Fruit fly (Drosophila melanogaster): Measurements from ENCODE around the gene RhoGAP71E.
A peak's percentile ranks its signal among the peaks of the same experiment; 100 is the strongest.

RhoGAP71E gene

dm6 chr3L:15544455-15545415, 43.9 kb upstream of the RhoGAP71E start:
- no peak for TF ChIP-seq rn (GFP tag; IDR thresholded peaks at IDR 0.05)
- peak; percentile 60 for TF ChIP-seq CG14655 (GFP tag; optimal IDR thresholded peaks at IDR 0.05)
- TF ChIP-seq Ets98B (GFP tag; IDR thresholded peaks at IDR 0.05) = peak; percentile 11; the same call in 1 of the 2 replicates
- TF ChIP-seq CG15710 (tag; optimal IDR thresholded peaks at IDR 0.05) = no peak
- TF ChIP-seq CG4496 (GFP tag; IDR thresholded peaks at IDR 0.05) = peak; percentile 15; the same call in 1 of the 3 replicates
- peak; percentile 72 for TF ChIP-seq EcR (GFP tag; optimal IDR thresholded peaks at IDR 0.05)
- TF ChIP-seq Pif1A (GFP tag; optimal IDR thresholded peaks at IDR 0.05) = peak; percentile 20
- peak; percentile 44 for TF ChIP-seq CG8301 (tag; optimal IDR thresholded peaks at IDR 0.05)
- peak; percentile 24 for TF ChIP-seq Snoo (tag; optimal IDR thresholded peaks at IDR 0.05)
- no peak; the same call in 2 of the 3 replicates for TF ChIP-seq fd96Ca (GFP tag; IDR thresholded peaks at IDR 0.05)
- TF ChIP-seq CG32121 (GFP tag; IDR thresholded peaks at IDR 0.05) = no peak

DNA sequence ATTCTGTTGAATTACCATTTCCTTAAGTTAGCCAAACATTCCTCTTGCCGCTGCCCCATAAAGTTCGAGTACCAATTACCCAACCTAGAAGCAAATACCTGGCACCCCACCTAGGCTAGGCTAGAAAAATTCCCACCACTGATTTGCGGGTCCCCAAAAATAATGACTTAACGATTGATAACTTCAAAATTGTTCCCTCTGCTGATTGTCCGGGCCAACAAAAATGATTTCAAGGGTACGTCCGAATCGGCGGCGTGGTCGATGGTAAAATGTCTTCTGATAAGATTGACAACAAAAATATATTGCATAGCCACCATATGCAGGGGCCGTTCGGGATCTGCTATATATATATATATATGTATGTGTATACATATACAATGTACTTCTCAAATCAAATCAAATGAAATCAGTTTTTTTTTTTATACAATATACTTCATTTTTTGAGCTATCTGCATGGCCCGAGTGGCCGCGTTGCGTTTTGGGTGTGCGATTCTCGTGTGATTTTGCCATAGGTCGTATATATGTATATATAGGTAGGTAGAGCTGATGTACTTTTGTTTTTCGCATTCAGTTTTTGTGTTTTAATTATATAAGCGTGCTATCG, 41.4 kb upstream of the RhoGAP71E start:
- no peak for TF ChIP-seq CG32121 (GFP tag; IDR thresholded peaks at IDR 0.05)
- no peak for TF ChIP-seq fd96Ca (GFP tag; IDR thresholded peaks at IDR 0.05)
- no peak for TF ChIP-seq CG14655 (GFP tag; optimal IDR thresholded peaks at IDR 0.05)
- no peak for TF ChIP-seq Pif1B (GFP tag; optimal IDR thresholded peaks at IDR 0.05)
- no peak for TF ChIP-seq CG8159 (tag; optimal IDR thresholded peaks at IDR 0.05)
- no peak for TF ChIP-seq CG15710 (tag; optimal IDR thresholded peaks at IDR 0.05)
- no peak for TF ChIP-seq CG12605 (GFP tag; IDR thresholded peaks at IDR 0.05)
- no peak for TF ChIP-seq gl (tag; optimal IDR thresholded peaks at IDR 0.05)
- no peak for TF ChIP-seq CG13204 (GFP tag; optimal IDR thresholded peaks at IDR 0.05)
- TF ChIP-seq EcR (GFP tag; optimal IDR thresholded peaks at IDR 0.05) = no peak
- TF ChIP-seq CG4496 (GFP tag; IDR thresholded peaks at IDR 0.05) = no peak
- no peak for TF ChIP-seq D1 (tag; optimal IDR thresholded peaks at IDR 0.05)
- TF ChIP-seq Ets98B (GFP tag; IDR thresholded peaks at IDR 0.05) = no peak
- TF ChIP-seq CG8301 (tag; optimal IDR thresholded peaks at IDR 0.05) = no peak
- no peak for TF ChIP-seq rn (GFP tag; IDR thresholded peaks at IDR 0.05)
- TF ChIP-seq CG9948 (tag; optimal IDR thresholded peaks at IDR 0.05) = no peak
- TF ChIP-seq CG10348 (GFP tag; IDR thresholded peaks at IDR 0.05) = no peak
- no peak for TF ChIP-seq Pif1A (GFP tag; optimal IDR thresholded peaks at IDR 0.05)
- TF ChIP-seq CG34367 (tag; optimal IDR thresholded peaks at IDR 0.05) = no peak
- TF ChIP-seq CG17806 (tag; optimal IDR thresholded peaks at IDR 0.05) = no peak

DNA sequence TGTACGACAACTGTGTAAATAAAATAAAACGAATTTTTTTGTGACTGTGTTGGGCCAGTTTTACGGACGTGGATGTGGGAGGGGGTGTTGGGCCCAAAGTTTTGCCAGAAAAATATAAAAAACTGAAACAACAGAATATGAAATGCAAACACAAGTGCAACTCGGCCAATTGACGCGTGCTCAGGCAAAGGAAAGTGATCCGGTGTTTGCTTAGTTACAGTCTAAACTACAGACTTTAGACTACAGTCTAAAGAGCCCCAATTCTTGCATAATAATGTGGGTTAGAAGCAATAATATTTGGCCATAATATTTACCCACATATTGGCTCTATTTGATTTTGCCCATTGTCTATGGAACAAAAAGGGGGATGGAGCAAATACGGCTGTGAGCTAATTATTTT, 39.8 kb upstream of the RhoGAP71E start:
- TF ChIP-seq CG8301 (tag; optimal IDR thresholded peaks at IDR 0.05) = no peak
- TF ChIP-seq CG9948 (tag; optimal IDR thresholded peaks at IDR 0.05) = no peak
- no peak for TF ChIP-seq CG14655 (GFP tag; optimal IDR thresholded peaks at IDR 0.05)
- no peak for TF ChIP-seq CG34367 (tag; optimal IDR thresholded peaks at IDR 0.05)
- no peak for TF ChIP-seq gl (tag; optimal IDR thresholded peaks at IDR 0.05)
- no peak for TF ChIP-seq CG12605 (GFP tag; IDR thresholded peaks at IDR 0.05)
- TF ChIP-seq CG17806 (tag; optimal IDR thresholded peaks at IDR 0.05) = no peak
- TF ChIP-seq Pif1B (GFP tag; optimal IDR thresholded peaks at IDR 0.05) = no peak
- no peak for TF ChIP-seq Snoo (tag; optimal IDR thresholded peaks at IDR 0.05)
- no peak for TF ChIP-seq Pif1A (GFP tag; optimal IDR thresholded peaks at IDR 0.05)
- TF ChIP-seq CG10348 (GFP tag; IDR thresholded peaks at IDR 0.05) = no peak
- no peak for TF ChIP-seq CG4496 (GFP tag; IDR thresholded peaks at IDR 0.05)

DNA sequence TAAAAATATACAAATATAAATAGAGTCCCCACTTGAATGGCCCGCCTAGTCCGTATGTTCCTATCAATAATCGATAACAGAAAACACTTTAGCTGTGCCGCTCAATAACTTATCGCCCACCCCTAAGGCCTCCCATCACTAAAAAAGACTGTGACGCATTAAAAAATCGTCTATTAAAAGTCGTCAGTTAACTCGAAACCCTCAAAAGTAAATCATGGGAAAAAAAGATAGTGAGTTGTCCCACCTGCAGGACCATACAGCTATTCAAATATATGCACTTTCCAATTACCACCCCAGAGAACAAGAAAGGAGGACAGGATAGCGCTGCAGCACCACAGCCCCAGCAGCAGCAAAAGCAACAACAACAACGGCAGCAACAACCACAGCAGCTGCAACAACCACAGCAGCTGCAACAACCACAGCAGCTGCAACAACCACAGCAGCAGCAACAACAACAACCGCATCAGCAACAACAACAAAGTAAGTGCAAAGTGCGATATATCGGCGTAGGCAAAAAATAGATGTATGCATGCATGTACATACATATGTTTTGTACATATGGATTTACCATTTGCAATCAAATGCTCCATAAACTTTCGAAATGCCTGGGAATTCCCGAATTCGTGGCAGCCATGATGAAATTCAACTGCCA, 34.5 kb upstream of the RhoGAP71E start, which contains the start of gene AGO2:
AGO2 (plus strand) TSS at position 121 of the 652 bp plus-strand sequence.
- peak; percentile 92 for TF ChIP-seq CG12605 (GFP tag; IDR thresholded peaks at IDR 0.05)
- peak; percentile 82 for TF ChIP-seq rn (GFP tag; IDR thresholded peaks at IDR 0.05)
- TF ChIP-seq CG32121 (GFP tag; IDR thresholded peaks at IDR 0.05) = peak; percentile 93
- peak; percentile 99 for TF ChIP-seq gl (tag; optimal IDR thresholded peaks at IDR 0.05)
- peak; percentile 94 for TF ChIP-seq Ets98B (GFP tag; IDR thresholded peaks at IDR 0.05)
- TF ChIP-seq fd96Ca (GFP tag; IDR thresholded peaks at IDR 0.05) = no peak
- no peak for TF ChIP-seq CG17806 (tag; optimal IDR thresholded peaks at IDR 0.05)
- TF ChIP-seq CG4496 (GFP tag; IDR thresholded peaks at IDR 0.05) = peak; percentile 96
- TF ChIP-seq CG8301 (tag; optimal IDR thresholded peaks at IDR 0.05) = peak; percentile 90
- TF ChIP-seq CG13204 (GFP tag; optimal IDR thresholded peaks at IDR 0.05) = no peak
- TF ChIP-seq CG15710 (tag; optimal IDR thresholded peaks at IDR 0.05) = peak; percentile 25
- peak; percentile 75 for TF ChIP-seq CG8159 (tag; optimal IDR thresholded peaks at IDR 0.05)
- no peak for TF ChIP-seq CG34367 (tag; optimal IDR thresholded peaks at IDR 0.05)
- no peak for TF ChIP-seq CG10348 (GFP tag; IDR thresholded peaks at IDR 0.05)
- no peak for TF ChIP-seq Pif1B (GFP tag; optimal IDR thresholded peaks at IDR 0.05)
- peak; percentile 44 for TF ChIP-seq EcR (GFP tag; optimal IDR thresholded peaks at IDR 0.05)
- no peak for TF ChIP-seq Snoo (tag; optimal IDR thresholded peaks at IDR 0.05)
- TF ChIP-seq D1 (tag; optimal IDR thresholded peaks at IDR 0.05) = peak; percentile 64
- peak; percentile 94 for TF ChIP-seq CG14655 (GFP tag; optimal IDR thresholded peaks at IDR 0.05)
- peak; percentile 51 for TF ChIP-seq CG9948 (tag; optimal IDR thresholded peaks at IDR 0.05)
- TF ChIP-seq Pif1A (GFP tag; optimal IDR thresholded peaks at IDR 0.05) = peak; percentile 89

DNA sequence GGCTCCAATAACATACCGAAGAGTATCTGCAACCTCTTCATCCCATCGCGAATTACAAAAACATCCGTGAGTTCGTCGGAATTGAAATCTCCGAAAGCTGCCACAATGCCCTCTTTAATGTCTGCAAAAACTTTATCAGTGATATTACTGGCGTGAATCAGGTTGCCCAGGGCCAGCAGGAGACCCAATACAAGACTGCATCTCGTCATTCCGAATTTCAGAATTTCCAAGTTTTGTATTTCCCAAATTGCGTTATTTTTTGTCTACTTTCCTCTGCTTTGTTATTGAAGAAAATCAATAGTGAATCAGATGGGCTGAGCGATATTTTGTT, 26.0 kb upstream of the RhoGAP71E start:
- TF ChIP-seq CG34367 (tag; optimal IDR thresholded peaks at IDR 0.05) = no peak
- TF ChIP-seq CG14655 (GFP tag; optimal IDR thresholded peaks at IDR 0.05) = no peak
- no peak for TF ChIP-seq EcR (GFP tag; optimal IDR thresholded peaks at IDR 0.05)
- no peak for TF ChIP-seq CG13204 (GFP tag; optimal IDR thresholded peaks at IDR 0.05)
- no peak for TF ChIP-seq CG9948 (tag; optimal IDR thresholded peaks at IDR 0.05)
- TF ChIP-seq gl (tag; optimal IDR thresholded peaks at IDR 0.05) = no peak
- TF ChIP-seq Pif1A (GFP tag; optimal IDR thresholded peaks at IDR 0.05) = no peak
- no peak for TF ChIP-seq CG10348 (GFP tag; IDR thresholded peaks at IDR 0.05)
- TF ChIP-seq Snoo (tag; optimal IDR thresholded peaks at IDR 0.05) = no peak
